Fruit fly (Drosophila melanogaster) whole organism, pupa: ENCODE measurements around the gene ND-18.

Experiments
- CG32121 ChIP-seq: fragments of 200-800 bp; sonication (Bioruptor generic); IDR thresholded peaks from 2 replicates; pipeline ENCODE4 v1.3.6; 2022; ENCODE audit warnings: missing biosample characterization, missing genetic modification characterization
- CG34367 ChIP-seq: fragments of 200-800 bp; sonication (Bioruptor generic); optimal IDR thresholded peaks from 2 replicates; lab custom pipeline; 2018; ENCODE audit warnings: missing biosample characterization, mild to moderate bottlenecking, missing genetic modification characterization
- fd96Ca ChIP-seq: fragments of 200-800 bp; sonication (Bioruptor generic); IDR thresholded peaks from 3 replicates; pipeline ENCODE4 v1.3.6; 2022; ENCODE audit warnings: missing biosample characterization, missing genetic modification characterization

dm6 chrX:19510204-19510603 is 18.0 kb downstream of the ND-18 start:
- TF ChIP-seq CG32121 (GFP tag; lab: Robert Waterston, UW): no peak
- TF ChIP-seq CG34367 (tag; lab: Kevin White, UChicago): no peak
- no peak for TF ChIP-seq fd96Ca
